Worm (Caenorhabditis elegans) whole organism, L1 larva: ENCODE measurements around the gene unc-77.

Experiments
- C04F5.9 ChIP-seq: sonication (generic microtip); optimal IDR thresholded peaks from 2 replicates; lab custom pipeline; 2016; ENCODE audit warnings: missing genetic modification characterization, missing compliant biosample characterization
- Y116A8C.19 ChIP-seq: sonication (generic microtip); optimal IDR thresholded peaks from 2 replicates; lab custom pipeline; 2016; ENCODE audit warnings: missing compliant biosample characterization, missing genetic modification characterization, borderline replicate concordance
- aly-2 ChIP-seq: fragments of 150-350 bp; optimal IDR thresholded peaks from 2 replicates; lab custom pipeline; 2014; ENCODE audit warnings: missing biosample characterization, missing genetic modification characterization
- ceh-82 ChIP-seq, 3 experiments: fragments of 150-350 bp in 1 of 3; sonication (generic microtip) in 2 of 3; optimal IDR thresholded peaks; 2 replicates each; lab custom pipeline; 2014 to 2017; ENCODE audit warnings: missing biosample characterization in 3 of 3, missing genetic modification characterization in 3 of 3
- ceh-90 ChIP-seq: sonication (generic microtip); optimal IDR thresholded peaks from 2 replicates; lab custom pipeline; 2016; ENCODE audit warnings: missing genetic modification characterization, missing compliant biosample characterization
- dpl-1 ChIP-seq, 3 experiments: fragments of 150-350 bp in 2 of 3; sonication (generic microtip) in 1 of 3; optimal IDR thresholded peaks; 2 replicates each; lab custom pipeline; 2014 to 2017; ENCODE audit warnings: missing biosample characterization in 3 of 3, missing genetic modification characterization in 3 of 3, missing genetic modification reagents in 3 of 3
- dsc-1 ChIP-seq: sonication (generic microtip); optimal IDR thresholded peaks from 2 replicates; lab custom pipeline; 2016; ENCODE audit warnings: mild to moderate bottlenecking, missing genetic modification characterization, missing compliant biosample characterization
- egl-13 ChIP-seq: sonication (generic microtip); optimal IDR thresholded peaks from 2 replicates; lab custom pipeline; 2016; ENCODE audit warnings: missing genotype, missing genetic modification reagents, missing genetic modification characterization, missing compliant biosample characterization
- elt-2 ChIP-seq: sonication (generic microtip); optimal IDR thresholded peaks from 2 replicates; lab custom pipeline; 2016; ENCODE audit warnings: missing genetic modification characterization, mild to moderate bottlenecking, inconsistent platforms, missing compliant biosample characterization, missing genetic modification reagents
- elt-3 ChIP-seq, 6 experiments: fragments of 150-350 bp in 1 of 6; sonication (generic microtip); optimal IDR thresholded peaks; 2 replicates each; lab custom pipeline; 2017 to 2018; ENCODE audit warnings: missing biosample characterization in 6 of 6, missing genetic modification characterization in 6 of 6, inconsistent platforms in 1 of 6
- ets-5 ChIP-seq: fragments of 200-800 bp; sonication (Bioruptor generic); IDR thresholded peaks from 2 replicates; pipeline ENCODE4 v1.3.6; 2022; ENCODE audit warnings: missing genetic modification characterization, missing compliant biosample characterization
- fkh-10 ChIP-seq: sonication (generic microtip); optimal IDR thresholded peaks from 2 replicates; lab custom pipeline; 2017; ENCODE audit warnings: missing biosample characterization, missing genetic modification reagents, missing genetic modification characterization
- fkh-4 ChIP-seq: sonication (generic microtip); optimal IDR thresholded peaks from 2 replicates; lab custom pipeline; 2016; ENCODE audit warnings: missing compliant biosample characterization, missing genetic modification characterization, borderline replicate concordance
- fkh-8 ChIP-seq: sonication (generic microtip); optimal IDR thresholded peaks from 2 replicates; lab custom pipeline; 2016; ENCODE audit warnings: mild to moderate bottlenecking, missing genetic modification characterization, missing compliant biosample characterization
- grh-1 ChIP-seq: fragments of 200-800 bp; sonication (Bioruptor generic); IDR thresholded peaks from 2 replicates; pipeline ENCODE4 v1.3.6; 2022; ENCODE audit warnings: missing genetic modification reagents, missing genetic modification characterization, missing compliant biosample characterization
- hlh-4 ChIP-seq: sonication (generic microtip); optimal IDR thresholded peaks from 2 replicates; lab custom pipeline; 2016; ENCODE audit warnings: mild to moderate bottlenecking, missing genetic modification characterization, missing compliant biosample characterization
- isw-1 ChIP-seq: fragments of 200-800 bp; sonication (Bioruptor generic); IDR thresholded peaks from 2 replicates; pipeline ENCODE4 v1.3.6; 2022; ENCODE audit warnings: missing genetic modification characterization, missing compliant biosample characterization
- jun-1 ChIP-seq: fragments of 150-350 bp; optimal IDR thresholded peaks from 2 replicates; lab custom pipeline; 2014; ENCODE audit warnings: missing biosample characterization, missing genetic modification reagents, missing genetic modification characterization
- lin-13 ChIP-seq: fragments of 150-350 bp; optimal IDR thresholded peaks from 2 replicates; lab custom pipeline; 2014; ENCODE audit warnings: missing biosample characterization, missing genetic modification reagents, missing genetic modification characterization
- lin-14 ChIP-seq: fragments of 200-800 bp; sonication (Bioruptor generic); optimal IDR thresholded peaks from 2 replicates; lab custom pipeline; 2018; ENCODE audit warnings: mild to moderate bottlenecking, missing genetic modification characterization, moderate library complexity, missing compliant biosample characterization
- mef-2 ChIP-seq: fragments of 150-350 bp; optimal IDR thresholded peaks from 2 replicates; lab custom pipeline; 2014; ENCODE audit warnings: missing biosample characterization, missing genetic modification characterization
- mep-1 ChIP-seq: fragments of 150-350 bp; optimal IDR thresholded peaks from 2 replicates; lab custom pipeline; 2014; ENCODE audit warnings: missing biosample characterization, missing genetic modification characterization
- nhr-12 ChIP-seq: sonication (generic microtip); optimal IDR thresholded peaks from 2 replicates; lab custom pipeline; 2017; ENCODE audit warnings: missing biosample characterization, missing genetic modification characterization
- nhr-237 ChIP-seq: fragments of 150-350 bp; optimal IDR thresholded peaks from 2 replicates; lab custom pipeline; 2014; ENCODE audit warnings: missing biosample characterization, missing genetic modification characterization
- nhr-71 ChIP-seq: sonication (generic microtip); optimal IDR thresholded peaks from 2 replicates; lab custom pipeline; 2016; ENCODE audit warnings: mild to moderate bottlenecking, missing genetic modification characterization, moderate library complexity, missing compliant biosample characterization
- nhr-76 ChIP-seq: sonication (generic microtip); optimal IDR thresholded peaks from 2 replicates; lab custom pipeline; 2017; ENCODE audit warnings: missing biosample characterization, missing genetic modification characterization
- nhr-85 ChIP-seq: sonication (generic microtip); peaks from one replicate; lab custom pipeline; 2016; ENCODE audit warnings: missing genetic modification characterization, inconsistent platforms, missing compliant biosample characterization
- snpc-4 ChIP-seq: fragments of 150-350 bp; optimal IDR thresholded peaks from 2 replicates; lab custom pipeline; 2014; ENCODE audit warnings: missing biosample characterization, missing genetic modification characterization
- snu-23 ChIP-seq: sonication (generic microtip); optimal IDR thresholded peaks from 2 replicates; lab custom pipeline; 2016; ENCODE audit warnings: missing genetic modification characterization, missing compliant biosample characterization
- sox-4 ChIP-seq: sonication (generic microtip); optimal IDR thresholded peaks from 2 replicates; lab custom pipeline; 2016; ENCODE audit warnings: missing genetic modification characterization, missing compliant biosample characterization
- tbx-2 ChIP-seq: sonication (generic microtip); optimal IDR thresholded peaks from 2 replicates; lab custom pipeline; 2016; ENCODE audit warnings: missing genetic modification characterization, missing compliant biosample characterization
- tlp-1 ChIP-seq: fragments of 150-350 bp; optimal IDR thresholded peaks from 2 replicates; lab custom pipeline; 2014; ENCODE audit warnings: missing biosample characterization, missing genetic modification characterization
- unc-130 ChIP-seq: fragments of 150-350 bp; optimal IDR thresholded peaks from 2 replicates; lab custom pipeline; 2017; ENCODE audit warnings: missing biosample characterization, missing genetic modification characterization, inconsistent platforms
- unc-30 ChIP-seq: sonication (generic microtip); optimal IDR thresholded peaks from 2 replicates; lab custom pipeline; 2017; ENCODE audit warnings: missing biosample characterization, missing genetic modification characterization
- vab-15 ChIP-seq: sonication (generic microtip); optimal IDR thresholded peaks from 2 replicates; lab custom pipeline; 2017; ENCODE audit warnings: missing genotype, mild to moderate bottlenecking, missing genetic modification characterization, missing compliant biosample characterization
- zag-1 ChIP-seq: fragments of 150-350 bp; optimal IDR thresholded peaks from 2 replicates; lab custom pipeline; 2014; ENCODE audit warnings: missing biosample characterization, missing genetic modification characterization

The unc-77 gene

DNA sequence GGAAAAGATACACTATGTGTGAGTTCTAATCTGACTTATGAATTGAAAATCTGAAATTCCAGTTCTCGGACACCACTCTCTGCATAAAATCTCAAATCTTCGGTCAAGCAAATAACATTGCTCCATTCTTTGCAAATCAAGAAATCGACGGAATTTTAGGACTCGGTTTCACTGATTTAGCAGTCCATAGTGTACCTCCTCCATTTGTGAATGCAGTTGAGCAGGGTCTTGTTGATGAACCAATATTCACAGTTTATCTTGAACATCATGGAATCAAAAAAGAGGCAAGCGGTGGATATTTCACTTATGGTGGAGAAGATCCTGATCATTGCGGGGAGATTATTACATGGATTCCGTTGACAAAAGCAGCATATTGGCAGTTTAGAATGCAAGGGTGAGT is 3.5 kb upstream of the unc-77 start:
- TF ChIP-seq ceh-82 (tag; optimal IDR thresholded peaks at IDR 0.05; lab: Kevin White, UChicago) (no peak), C04F5.9 (tag; lab: Kevin White, UChicago) (no peak), fkh-10 (GFP tag; lab: Kevin White, UChicago) (no peak), ets-5 (GFP tag; lab: Robert Waterston, UW) (no peak), lin-13 (GFP tag; lab: Kevin White, UChicago) (no peak), snpc-4 (tag; lab: Kevin White, UChicago) (no peak), Y116A8C.19 (tag; lab: Kevin White, UChicago) (no peak), unc-130 (tag; lab: Kevin White, UChicago) (no peak)
- TF ChIP-seq, all 84 proteins: peak for 0

ce11 chrIV:6185578-6185977 is 1.9 kb upstream of the unc-77 start, which contains the start of gene asp-9:
Gene asp-9 (plus strand): TSS chrIV:6185889.
- no peak for TF ChIP-seq ceh-90 (tag; lab: Kevin White, UChicago)
- peak; percentile 40 for TF ChIP-seq elt-2
- no peak for TF ChIP-seq aly-2 (tag; lab: Kevin White, UChicago)

- TF ChIP-seq tlp-1, result no peak
- no peak for TF ChIP-seq mep-1
- TF ChIP-seq tbx-2 (tag; lab: Kevin White, UChicago), result no peak
- no peak for TF ChIP-seq hlh-4 (tag; lab: Kevin White, UChicago)
- peak; percentile 58 for TF ChIP-seq lin-14
- no peak for TF ChIP-seq isw-1 (GFP tag; lab: Robert Waterston, UW)
- TF ChIP-seq sox-4 (tag; lab: Kevin White, UChicago), result no peak
- peak; percentile 25 for TF ChIP-seq fkh-10 (GFP tag; lab: Kevin White, UChicago)
- TF ChIP-seq fkh-4 (tag; lab: Kevin White, UChicago), result no peak
- peak; percentile 32 for TF ChIP-seq nhr-85 (tag; lab: Kevin White, UChicago)
- no peak for TF ChIP-seq dsc-1
- TF ChIP-seq jun-1 (tag; lab: Kevin White, UChicago), result no peak
- TF ChIP-seq egl-13 (tag; lab: Kevin White, UChicago), result no peak
- no peak for TF ChIP-seq elt-3 (tag; optimal IDR thresholded peaks at IDR 0.05; lab: Kevin White, UChicago)
- no peak for TF ChIP-seq grh-1 (GFP tag; lab: Robert Waterston, UW)
- no peak for TF ChIP-seq mef-2
- TF ChIP-seq dpl-1 (GFP tag; optimal IDR thresholded peaks at IDR 0.05; lab: Kevin White, UChicago), result no peak
- TF ChIP-seq vab-15 (tag; lab: Kevin White, UChicago), result no peak
- TF ChIP-seq zag-1 (tag; lab: Kevin White, UChicago), result no peak
- no peak for TF ChIP-seq unc-30 (tag; lab: Kevin White, UChicago)
These were observed 6.3 kb downstream of the unc-77 start for ce11 chrIV:6177383-6177782.

DNA sequence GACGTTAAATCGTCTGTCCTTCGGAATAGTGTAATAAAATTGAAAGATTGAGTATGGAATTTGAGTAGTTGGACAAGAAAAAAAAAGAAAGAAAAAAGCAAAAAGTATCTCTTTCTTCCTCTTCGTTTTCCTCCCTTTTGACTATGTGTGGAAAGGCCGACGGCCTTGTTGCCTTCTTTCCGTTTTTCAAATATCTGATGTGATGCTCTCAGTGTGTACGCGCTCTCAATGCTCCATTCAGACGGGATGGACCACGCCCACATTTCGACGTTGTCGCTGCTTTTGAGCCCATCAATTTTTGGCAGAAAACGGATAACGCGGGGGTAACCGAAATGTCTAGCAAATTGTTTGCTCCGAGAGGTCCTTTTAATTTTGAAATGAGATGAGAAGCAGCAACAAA is 10.7 kb downstream of the unc-77 start:
- no peak for TF ChIP-seq fkh-8 (tag; lab: Kevin White, UChicago)
- no peak for TF ChIP-seq vab-15 (tag; lab: Kevin White, UChicago)
- no peak for TF ChIP-seq tbx-2 (tag; lab: Kevin White, UChicago)
- TF ChIP-seq nhr-71 (tag; lab: Kevin White, UChicago), result no peak
- TF ChIP-seq nhr-76, result no peak
- TF ChIP-seq lin-14, result peak; percentile 53
- TF ChIP-seq snu-23 (GFP tag; lab: Kevin White, UChicago), result no peak
- TF ChIP-seq nhr-237 (tag; lab: Kevin White, UChicago), result no peak
- no peak for TF ChIP-seq nhr-12 (tag; lab: Kevin White, UChicago)
- TF ChIP-seq tlp-1, result no peak
- TF ChIP-seq fkh-10 (GFP tag; lab: Kevin White, UChicago), result peak; percentile 68
- TF ChIP-seq nhr-85 (tag; lab: Kevin White, UChicago), result no peak
- TF ChIP-seq zag-1 (tag; lab: Kevin White, UChicago), result no peak
